Worm (Caenorhabditis elegans) whole organism, young adult: ENCODE data around the gene gly-3.

Experiments
- Y95B8A.8 ChIP-seq: fragments of 200-800 bp; sonication (Bioruptor generic); IDR thresholded peaks from 2 replicates; pipeline ENCODE4 v1.3.6; 2022; ENCODE audit warnings: missing genetic modification reagents, missing genetic modification characterization, missing compliant biosample characterization
- atf-7 ChIP-seq: sonication (generic microtip); optimal IDR thresholded peaks from 2 replicates; lab custom pipeline; 2017; ENCODE audit warnings: mild to moderate bottlenecking, missing genetic modification characterization, missing compliant biosample characterization

- TF ChIP-seq atf-7 (no peak), Y95B8A.8 (GFP tag; lab: Robert Waterston, UW) (no peak)
These were observed 24.3 kb downstream of the gly-3 start for ce11 chrIII:7893224-7893623.
